Fruit fly (Drosophila melanogaster) whole organism, prepupa: ENCODE measurements around the gene Chrac-16.

ENCODE experiments used
- Blimp-1 ChIP-seq: fragments of 200-800 bp; sonication (Bioruptor generic); optimal IDR thresholded peaks from 3 replicates; lab custom pipeline; 2017; ENCODE audit warnings: missing biosample characterization, missing genetic modification characterization, mild to moderate bottlenecking, moderate library complexity, missing genetic modification reagents
- CG10631 ChIP-seq: fragments of 200-800 bp; sonication (Bioruptor generic); optimal IDR thresholded peaks from 2 replicates; lab custom pipeline; 2016; ENCODE audit warnings: missing biosample characterization, missing genetic modification characterization
- CG11762 ChIP-seq: fragments of 200-800 bp; sonication (Bioruptor generic); optimal IDR thresholded peaks from 3 replicates; lab custom pipeline; 2016; ENCODE audit warnings: missing biosample characterization, missing genetic modification characterization; ENCODE audit not compliant: insufficient read depth
- CG11902 ChIP-seq: fragments of 200-800 bp; sonication (Bioruptor generic); optimal IDR thresholded peaks from 3 replicates; lab custom pipeline; 2016; ENCODE audit warnings: missing biosample characterization, missing genetic modification characterization
- CG15336 ChIP-seq: fragments of 200-800 bp; sonication (Bioruptor generic); IDR thresholded peaks from 2 replicates; pipeline ENCODE4 v1.3.6; 2022; ENCODE audit warnings: missing biosample characterization, missing genetic modification characterization
- CG1621 ChIP-seq: fragments of 200-800 bp; sonication (Bioruptor generic); optimal IDR thresholded peaks from 3 replicates; lab custom pipeline; 2018; ENCODE audit warnings: missing biosample characterization, mild to moderate bottlenecking, missing genetic modification characterization
- CG16779 ChIP-seq: fragments of 200-800 bp; sonication (Bioruptor generic); optimal IDR thresholded peaks from 3 replicates; lab custom pipeline; 2017; ENCODE audit warnings: missing biosample characterization, mild to moderate bottlenecking, missing genetic modification characterization
- CG32006 ChIP-seq: fragments of 200-800 bp; sonication (Bioruptor generic); optimal IDR thresholded peaks from 3 replicates; lab custom pipeline; 2017; ENCODE audit warnings: missing biosample characterization, mild to moderate bottlenecking, missing genetic modification characterization
- CG3919 ChIP-seq: fragments of 200-800 bp; sonication (Bioruptor generic); optimal IDR thresholded peaks from 3 replicates; lab custom pipeline; 2016; ENCODE audit warnings: missing biosample characterization, missing genetic modification characterization
- CG4318 ChIP-seq: fragments of 200-800 bp; sonication (Bioruptor generic); optimal IDR thresholded peaks from 3 replicates; lab custom pipeline; 2017; ENCODE audit warnings: missing biosample characterization, mild to moderate bottlenecking, missing genetic modification characterization
- CG6163 ChIP-seq: fragments of 200-800 bp; sonication (Bioruptor generic); IDR thresholded peaks from 3 replicates; pipeline ENCODE4 v1.3.6; 2022; ENCODE audit warnings: missing biosample characterization, missing genetic modification characterization
- CG6276 ChIP-seq: fragments of 200-800 bp; sonication (Bioruptor generic); optimal IDR thresholded peaks from 2 replicates; lab custom pipeline; 2017; ENCODE audit warnings: missing biosample characterization, mild to moderate bottlenecking, missing genetic modification characterization
- CG6792 ChIP-seq: fragments of 200-800 bp; sonication (Bioruptor generic); optimal IDR thresholded peaks from 3 replicates; lab custom pipeline; 2016; ENCODE audit warnings: missing biosample characterization, missing genetic modification characterization
- CG6808 ChIP-seq: fragments of 200-800 bp; sonication (Bioruptor generic); optimal IDR thresholded peaks from 3 replicates; lab custom pipeline; 2017; ENCODE audit warnings: missing biosample characterization, missing genetic modification characterization, mild to moderate bottlenecking, moderate library complexity, missing genetic modification reagents
- CG6854 ChIP-seq: fragments of 200-800 bp; sonication (Bioruptor generic); optimal IDR thresholded peaks from 2 replicates; lab custom pipeline; 2017; ENCODE audit warnings: missing biosample characterization, mild to moderate bottlenecking, missing genetic modification characterization
- CG8119 ChIP-seq: fragments of 200-800 bp; sonication (Bioruptor generic); IDR thresholded peaks from 3 replicates; pipeline ENCODE4 v1.3.6; 2022; ENCODE audit warnings: missing biosample characterization, missing genetic modification characterization
- CG8319 ChIP-seq: fragments of 200-800 bp; sonication (Bioruptor generic); optimal IDR thresholded peaks from 3 replicates; lab custom pipeline; 2016; ENCODE audit warnings: missing biosample characterization, missing genetic modification characterization
- CG9139 ChIP-seq: fragments of 200-800 bp; sonication (Bioruptor generic); optimal IDR thresholded peaks from 3 replicates; lab custom pipeline; 2017; ENCODE audit warnings: missing biosample characterization, mild to moderate bottlenecking, missing genetic modification characterization
- Eip75B ChIP-seq: fragments of 200-800 bp; sonication (Bioruptor generic); optimal IDR thresholded peaks from 3 replicates; lab custom pipeline; 2016; ENCODE audit warnings: missing biosample characterization, missing genetic modification characterization
- Eip78C ChIP-seq: fragments of 200-800 bp; sonication (Bioruptor generic); peaks from one replicate; lab custom pipeline; 2016; ENCODE audit warnings: missing biosample characterization, missing genetic modification characterization
- Eip93F ChIP-seq: fragments of 200-800 bp; sonication (Bioruptor generic); optimal IDR thresholded peaks from 2 replicates; lab custom pipeline; 2016; ENCODE audit warnings: missing biosample characterization, mild to moderate bottlenecking, missing genetic modification characterization
- Ets21C ChIP-seq: fragments of 200-800 bp; sonication (Bioruptor generic); optimal IDR thresholded peaks from 3 replicates; lab custom pipeline; 2016; ENCODE audit warnings: missing biosample characterization, missing genetic modification characterization
- Ets96B ChIP-seq: fragments of 200-800 bp; optimal IDR thresholded peaks from 2 replicates; lab custom pipeline; 2019; ENCODE audit warnings: missing biosample characterization, mild to moderate bottlenecking, missing genetic modification characterization, moderate library complexity
- Gug ChIP-seq: fragments of 200-800 bp; sonication (Bioruptor generic); IDR thresholded peaks from 2 replicates; pipeline ENCODE4 v1.3.6; 2022; ENCODE audit warnings: missing biosample characterization, missing genetic modification characterization
- Hr38 ChIP-seq: sonication (Bioruptor generic); optimal IDR thresholded peaks from 2 replicates; lab custom pipeline; 2016; ENCODE audit warnings: missing biosample characterization, missing genetic modification characterization
- Hr39 ChIP-seq: fragments of 200-800 bp; sonication (Bioruptor generic); optimal IDR thresholded peaks from 2 replicates; lab custom pipeline; 2016; ENCODE audit warnings: missing biosample characterization, missing genetic modification characterization
- Hr4 ChIP-seq: fragments of 200-800 bp; sonication (Bioruptor generic); optimal IDR thresholded peaks from 3 replicates; lab custom pipeline; 2016; ENCODE audit warnings: missing biosample characterization, missing genetic modification characterization
- Lpt ChIP-seq: fragments of 200-800 bp; sonication (Bioruptor generic); optimal IDR thresholded peaks from 3 replicates; lab custom pipeline; 2016; ENCODE audit warnings: missing biosample characterization, missing genetic modification characterization
- Met ChIP-seq: fragments of 200-800 bp; sonication (Bioruptor generic); optimal IDR thresholded peaks from 3 replicates; lab custom pipeline; 2016; ENCODE audit warnings: missing biosample characterization, missing genetic modification characterization
- OdsH ChIP-seq: fragments of 200-800 bp; sonication (Bioruptor generic); optimal IDR thresholded peaks from 3 replicates; lab custom pipeline; 2016; ENCODE audit warnings: missing biosample characterization, missing genetic modification characterization
- Smox ChIP-seq: fragments of 200-800 bp; sonication (Bioruptor generic); optimal IDR thresholded peaks from 3 replicates; lab custom pipeline; 2016; ENCODE audit warnings: missing biosample characterization, missing genetic modification characterization
- Sox102F ChIP-seq: fragments of 200-800 bp; sonication (Bioruptor generic); optimal IDR thresholded peaks from 2 replicates; lab custom pipeline; 2016; ENCODE audit warnings: missing biosample characterization, mild to moderate bottlenecking, missing genetic modification characterization
- Sox14 ChIP-seq: fragments of 200-800 bp; sonication (Bioruptor generic); optimal IDR thresholded peaks from 3 replicates; lab custom pipeline; 2016; ENCODE audit warnings: missing biosample characterization, missing genetic modification characterization
- Sox15 ChIP-seq: fragments of 200-800 bp; sonication (Bioruptor generic); optimal IDR thresholded peaks from 3 replicates; lab custom pipeline; 2016; ENCODE audit warnings: missing biosample characterization, missing genetic modification characterization
- achi ChIP-seq: fragments of 200-800 bp; sonication (Bioruptor generic); optimal IDR thresholded peaks from 3 replicates; lab custom pipeline; 2016; ENCODE audit warnings: missing biosample characterization, missing genetic modification characterization
- acj6 ChIP-seq: fragments of 200-800 bp; sonication (Bioruptor generic); optimal IDR thresholded peaks from 3 replicates; lab custom pipeline; 2016; ENCODE audit warnings: missing biosample characterization, missing genetic modification characterization
- dac ChIP-seq: fragments of 200-800 bp; sonication (Bioruptor generic); optimal IDR thresholded peaks from 2 replicates; lab custom pipeline; 2017; ENCODE audit warnings: missing biosample characterization, mild to moderate bottlenecking, missing genetic modification characterization
- eg ChIP-seq: fragments of 200-800 bp; sonication (Bioruptor generic); IDR thresholded peaks from 3 replicates; pipeline ENCODE4 v1.3.6; 2022; ENCODE audit warnings: missing biosample characterization, missing genetic modification characterization
- esn ChIP-seq: fragments of 200-800 bp; sonication (Bioruptor generic); optimal IDR thresholded peaks from 2 replicates; lab custom pipeline; 2016; ENCODE audit warnings: missing biosample characterization, mild to moderate bottlenecking, missing genetic modification characterization, moderate library complexity
- fkh ChIP-seq: fragments of 200-800 bp; sonication (Bioruptor generic); optimal IDR thresholded peaks from 3 replicates; lab custom pipeline; 2017; ENCODE audit warnings: missing biosample characterization, mild to moderate bottlenecking, missing genetic modification characterization, moderate library complexity
- net ChIP-seq: fragments of 200-800 bp; sonication (Bioruptor generic); optimal IDR thresholded peaks from 3 replicates; lab custom pipeline; 2016; ENCODE audit warnings: missing biosample characterization, missing genetic modification characterization
- pdm3 ChIP-seq: fragments of 200-800 bp; sonication (Bioruptor generic); optimal IDR thresholded peaks from 3 replicates; lab custom pipeline; 2016; ENCODE audit warnings: missing biosample characterization, missing genetic modification characterization
- salr ChIP-seq, 2 experiments: fragments of 200-800 bp; sonication (Bioruptor generic); optimal IDR thresholded peaks; 3 replicates each; lab custom pipeline; 2016 to 2018; ENCODE audit warnings: missing biosample characterization in 2 of 2, missing genetic modification characterization in 2 of 2, mild to moderate bottlenecking in 1 of 2
- spab ChIP-seq: fragments of 200-800 bp; sonication (Bioruptor generic); optimal IDR thresholded peaks from 2 replicates; lab custom pipeline; 2017; ENCODE audit warnings: missing biosample characterization, mild to moderate bottlenecking, missing genetic modification characterization, missing genetic modification reagents
- ss ChIP-seq, 2 experiments: fragments of 200-800 bp; sonication (Bioruptor generic); optimal IDR thresholded peaks; 2 replicates in 1 of 2; 3 replicates in 1 of 2; lab custom pipeline; 2017 to 2018; ENCODE audit warnings: mild to moderate bottlenecking in 2 of 2, missing biosample characterization in 2 of 2, missing genetic modification characterization in 2 of 2, moderate library complexity in 1 of 2
- svp ChIP-seq: fragments of 200-800 bp; sonication (Bioruptor generic); peaks from one replicate; lab custom pipeline; 2016; ENCODE audit warnings: missing biosample characterization, missing genetic modification characterization
- vri ChIP-seq: fragments of 200-800 bp; sonication (Bioruptor generic); optimal IDR thresholded peaks from 3 replicates; lab custom pipeline; 2016; ENCODE audit warnings: missing biosample characterization, mild to moderate bottlenecking, missing genetic modification characterization

Gene Chrac-16

dm6 chrX:12006678-12007441 is 10.9 kb downstream of the Chrac-16 start, which contains the start of gene CG1806 (continued):
- peak; percentile 75; the same call in 2 of the 3 replicates for TF ChIP-seq CG6163
- TF ChIP-seq CG6808: peak; percentile 69
- peak; percentile 29 for TF ChIP-seq net (GFP tag; lab: Kevin White, UChicago)
- TF ChIP-seq svp (GFP tag; lab: Kevin White, UChicago): peak; percentile 43
- peak; percentile 82 for TF ChIP-seq Eip78C (GFP tag; lab: Kevin White, UChicago)
- peak; percentile 26 for TF ChIP-seq CG6854
- TF ChIP-seq Hr4 (GFP tag; lab: Kevin White, UChicago): no peak
- TF ChIP-seq esn (GFP tag; lab: Kevin White, UChicago): peak; percentile 26
- TF ChIP-seq CG4318 (GFP tag; lab: Kevin White, UChicago): no peak
- TF ChIP-seq Sox102F (GFP tag; lab: Kevin White, UChicago): peak; percentile 48
- TF ChIP-seq spab (GFP tag; lab: Kevin White, UChicago): peak; percentile 33

dm6 chrX:12004395-12004768 is 13.4 kb downstream of the Chrac-16 start:
- TF ChIP-seq Hr4 (GFP tag; lab: Kevin White, UChicago): no peak
- TF ChIP-seq CG1621 (tag; lab: Kevin White, UChicago): no peak
- TF ChIP-seq net (GFP tag; lab: Kevin White, UChicago): peak; percentile 75
- peak; percentile 46 for TF ChIP-seq dac
- TF ChIP-seq OdsH (GFP tag; lab: Kevin White, UChicago): peak; percentile 74
- peak; percentile 2 for TF ChIP-seq Blimp-1 (GFP tag; lab: Kevin White, UChicago)
- no peak for TF ChIP-seq fkh
- peak; percentile 53 for TF ChIP-seq achi (GFP tag; lab: Kevin White, UChicago)
- peak; percentile 70 for TF ChIP-seq CG6792 (GFP tag; lab: Kevin White, UChicago)
- TF ChIP-seq Met (GFP tag; lab: Kevin White, UChicago): peak; percentile 27
- peak; percentile 26 for TF ChIP-seq CG9139
- peak; percentile 46 for TF ChIP-seq Ets96B (tag; lab: Kevin White, UChicago)
- TF ChIP-seq Eip78C (GFP tag; lab: Kevin White, UChicago): peak; percentile 88
- peak; percentile 38; the same call in 1 of the 2 replicates for TF ChIP-seq Gug (GFP tag; lab: Robert Waterston, UW)
- no peak for TF ChIP-seq Hr38
- no peak for TF ChIP-seq Sox14 (GFP tag; lab: Kevin White, UChicago)
- peak; percentile 75 for TF ChIP-seq CG6276 (GFP tag; lab: Kevin White, UChicago)
- peak; percentile 27 for TF ChIP-seq CG6854
- TF ChIP-seq salr (GFP tag; optimal IDR thresholded peaks at IDR 0.05; lab: Kevin White, UChicago): peak; percentile 32 to 84
- peak; percentile 53 for TF ChIP-seq acj6
- TF ChIP-seq esn (GFP tag; lab: Kevin White, UChicago): peak; percentile 68
- no peak; the same call in 1 of the 3 replicates for TF ChIP-seq CG8119
- peak; percentile 6; the same call in 1 of the 2 replicates for TF ChIP-seq CG15336 (GFP tag; lab: Robert Waterston, UW)
- peak; percentile 74 for TF ChIP-seq CG11762 (GFP tag; lab: Kevin White, UChicago)
- no peak for TF ChIP-seq Eip75B
- TF ChIP-seq CG16779 (tag; lab: Kevin White, UChicago): peak; percentile 52
- peak; percentile 90 for TF ChIP-seq CG32006 (GFP tag; lab: Kevin White, UChicago)
- TF ChIP-seq Ets21C (GFP tag; lab: Kevin White, UChicago): no peak
- TF ChIP-seq eg: peak; percentile 55; the same call in 2 of the 3 replicates
- TF ChIP-seq pdm3 (GFP tag; lab: Kevin White, UChicago): no peak
- peak; percentile 75 for TF ChIP-seq spab (GFP tag; lab: Kevin White, UChicago)
- peak; percentile 55 to 56 for TF ChIP-seq ss (GFP tag; optimal IDR thresholded peaks at IDR 0.05; lab: Kevin White, UChicago)
- TF ChIP-seq vri (GFP tag; lab: Kevin White, UChicago): no peak
- TF ChIP-seq CG10631 (GFP tag; lab: Kevin White, UChicago): peak; percentile 69
- peak; percentile 56 for TF ChIP-seq CG3919 (GFP tag; lab: Kevin White, UChicago)
- no peak for TF ChIP-seq Eip93F (GFP tag; lab: Kevin White, UChicago)
- peak; percentile 79 for TF ChIP-seq svp (GFP tag; lab: Kevin White, UChicago)
- TF ChIP-seq CG8319: peak; percentile 43
- TF ChIP-seq CG11902 (GFP tag; lab: Kevin White, UChicago): peak; percentile 54
- TF ChIP-seq Hr39 (GFP tag; lab: Kevin White, UChicago): peak; percentile 31
- TF ChIP-seq Lpt (GFP tag; lab: Kevin White, UChicago): peak; percentile 24
- peak; percentile 41 for TF ChIP-seq Smox (GFP tag; lab: Kevin White, UChicago)
- peak; percentile 76 for TF ChIP-seq Sox15 (GFP tag; lab: Kevin White, UChicago)
